Worm (Caenorhabditis elegans) whole organism, L1 larva: ENCODE results near the gene nhx-9.

Experiments used
- C04F5.9 ChIP-seq: sonication (generic microtip); optimal IDR thresholded peaks from 2 replicates; lab custom pipeline; 2016; ENCODE audit warnings: missing genetic modification characterization, missing compliant biosample characterization
- C16A3.4 ChIP-seq: fragments of 150-350 bp; optimal IDR thresholded peaks from 2 replicates; lab custom pipeline; 2014; ENCODE audit warnings: missing biosample characterization, missing genetic modification characterization
- C34B4.2 ChIP-seq: sonication (generic microtip); optimal IDR thresholded peaks from 2 replicates; lab custom pipeline; 2017; ENCODE audit warnings: mild to moderate bottlenecking, missing genetic modification characterization, missing compliant biosample characterization
- F16B12.6 ChIP-seq: fragments of 150-350 bp; optimal IDR thresholded peaks from 2 replicates; lab custom pipeline; 2014; ENCODE audit warnings: missing biosample characterization, missing genetic modification characterization
- Y116A8C.19 ChIP-seq: sonication (generic microtip); optimal IDR thresholded peaks from 2 replicates; lab custom pipeline; 2016; ENCODE audit warnings: missing compliant biosample characterization, missing genetic modification characterization, borderline replicate concordance
- aha-1 ChIP-seq: fragments of 150-350 bp; optimal IDR thresholded peaks from 2 replicates; lab custom pipeline; 2014; ENCODE audit warnings: missing biosample characterization, missing genetic modification characterization
- alr-1 ChIP-seq: fragments of 200-800 bp; sonication (Bioruptor generic); optimal IDR thresholded peaks from 2 replicates; lab custom pipeline; 2018; ENCODE audit warnings: borderline replicate concordance, mild to moderate bottlenecking, missing genetic modification characterization, missing compliant biosample characterization
- blmp-1 ChIP-seq: fragments of 150-350 bp; optimal IDR thresholded peaks from 2 replicates; lab custom pipeline; 2014; ENCODE audit warnings: missing biosample characterization, missing genetic modification characterization
- ceh-63 ChIP-seq: fragments of 200-800 bp; sonication (Bioruptor generic); optimal IDR thresholded peaks from 2 replicates; lab custom pipeline; 2018; ENCODE audit warnings: mild to moderate bottlenecking, missing genetic modification characterization, missing compliant biosample characterization
- ceh-88 ChIP-seq: fragments of 200-800 bp; sonication (Bioruptor generic); IDR thresholded peaks from 2 replicates; pipeline ENCODE4 v1.3.6; 2022; ENCODE audit warnings: missing genetic modification characterization, missing compliant biosample characterization
- dpl-1 ChIP-seq, 3 experiments: fragments of 150-350 bp in 2 of 3; sonication (generic microtip) in 1 of 3; optimal IDR thresholded peaks; 2 replicates each; lab custom pipeline; 2014 to 2017; ENCODE audit warnings: missing biosample characterization in 3 of 3, missing genetic modification characterization in 3 of 3, missing genetic modification reagents in 3 of 3
- egl-13 ChIP-seq: sonication (generic microtip); optimal IDR thresholded peaks from 2 replicates; lab custom pipeline; 2016; ENCODE audit warnings: missing genotype, missing genetic modification reagents, missing genetic modification characterization, missing compliant biosample characterization
- egl-27 ChIP-seq, 2 experiments: fragments of 150-350 bp in 1 of 2; sonication (generic microtip); optimal IDR thresholded peaks; 3 replicates each; lab custom pipeline; 2017 to 2018; ENCODE audit warnings: missing biosample characterization in 2 of 2, missing genetic modification characterization in 2 of 2, missing genetic modification reagents in 2 of 2
- ets-5 ChIP-seq: fragments of 200-800 bp; sonication (Bioruptor generic); IDR thresholded peaks from 2 replicates; pipeline ENCODE4 v1.3.6; 2022; ENCODE audit warnings: missing genetic modification characterization, missing compliant biosample characterization
- fkh-10 ChIP-seq: sonication (generic microtip); optimal IDR thresholded peaks from 2 replicates; lab custom pipeline; 2017; ENCODE audit warnings: missing biosample characterization, missing genetic modification reagents, missing genetic modification characterization
- fkh-4 ChIP-seq: sonication (generic microtip); optimal IDR thresholded peaks from 2 replicates; lab custom pipeline; 2016; ENCODE audit warnings: missing compliant biosample characterization, missing genetic modification characterization, borderline replicate concordance
- fkh-8 ChIP-seq: sonication (generic microtip); optimal IDR thresholded peaks from 2 replicates; lab custom pipeline; 2016; ENCODE audit warnings: mild to moderate bottlenecking, missing genetic modification characterization, missing compliant biosample characterization
- fos-1 ChIP-seq: fragments of 150-350 bp; optimal IDR thresholded peaks from 2 replicates; lab custom pipeline; 2014; ENCODE audit warnings: missing biosample characterization, missing genetic modification characterization
- grh-1 ChIP-seq: fragments of 200-800 bp; sonication (Bioruptor generic); IDR thresholded peaks from 2 replicates; pipeline ENCODE4 v1.3.6; 2022; ENCODE audit warnings: missing genetic modification reagents, missing genetic modification characterization, missing compliant biosample characterization
- hlh-17 ChIP-seq: fragments of 200-800 bp; sonication (Bioruptor generic); optimal IDR thresholded peaks from 2 replicates; lab custom pipeline; 2018; ENCODE audit warnings: missing genetic modification characterization, mild to moderate bottlenecking, missing compliant biosample characterization, moderate library complexity, borderline replicate concordance
- hlh-4 ChIP-seq: sonication (generic microtip); optimal IDR thresholded peaks from 2 replicates; lab custom pipeline; 2016; ENCODE audit warnings: mild to moderate bottlenecking, missing genetic modification characterization, missing compliant biosample characterization
- hpl-2 ChIP-seq: fragments of 150-350 bp; optimal IDR thresholded peaks from 2 replicates; lab custom pipeline; 2014; ENCODE audit warnings: missing biosample characterization, missing genetic modification reagents, missing genetic modification characterization
- irx-1 ChIP-seq: sonication (generic microtip); optimal IDR thresholded peaks from 2 replicates; lab custom pipeline; 2016; ENCODE audit warnings: missing genetic modification characterization, missing compliant biosample characterization
- isw-1 ChIP-seq: fragments of 200-800 bp; sonication (Bioruptor generic); IDR thresholded peaks from 2 replicates; pipeline ENCODE4 v1.3.6; 2022; ENCODE audit warnings: missing genetic modification characterization, missing compliant biosample characterization
- jun-1 ChIP-seq: fragments of 150-350 bp; optimal IDR thresholded peaks from 2 replicates; lab custom pipeline; 2014; ENCODE audit warnings: missing biosample characterization, missing genetic modification reagents, missing genetic modification characterization
- lin-13 ChIP-seq: fragments of 150-350 bp; optimal IDR thresholded peaks from 2 replicates; lab custom pipeline; 2014; ENCODE audit warnings: missing biosample characterization, missing genetic modification reagents, missing genetic modification characterization
- lin-14 ChIP-seq: fragments of 200-800 bp; sonication (Bioruptor generic); optimal IDR thresholded peaks from 2 replicates; lab custom pipeline; 2018; ENCODE audit warnings: mild to moderate bottlenecking, missing genetic modification characterization, moderate library complexity, missing compliant biosample characterization
- lin-15B ChIP-seq: fragments of 150-350 bp; sonication (generic microtip); optimal IDR thresholded peaks from 3 replicates; lab custom pipeline; 2014; ENCODE audit warnings: missing biosample characterization, missing genetic modification characterization
- lin-35 ChIP-seq, 2 experiments: fragments of 150-350 bp; optimal IDR thresholded peaks; 2 replicates each; lab custom pipeline; 2014; ENCODE audit warnings: missing biosample characterization in 2 of 2, missing genetic modification characterization in 2 of 2, missing genetic modification reagents in 2 of 2
- lir-3 ChIP-seq: sonication (generic microtip); optimal IDR thresholded peaks from 2 replicates; lab custom pipeline; 2016; ENCODE audit warnings: mild to moderate bottlenecking, missing genetic modification characterization, moderate library complexity, missing compliant biosample characterization; ENCODE audit not compliant: poor library complexity
- lsy-2 ChIP-seq, 2 experiments: fragments of 150-350 bp; optimal IDR thresholded peaks; 2 replicates each; lab custom pipeline; 2014; ENCODE audit warnings: missing biosample characterization in 2 of 2, missing genetic modification characterization in 2 of 2
- mef-2 ChIP-seq: fragments of 150-350 bp; optimal IDR thresholded peaks from 2 replicates; lab custom pipeline; 2014; ENCODE audit warnings: missing biosample characterization, missing genetic modification characterization
- nhr-20 ChIP-seq: sonication (generic microtip); optimal IDR thresholded peaks from 2 replicates; lab custom pipeline; 2016; ENCODE audit warnings: mild to moderate bottlenecking, missing genetic modification characterization, missing compliant biosample characterization
- nhr-237 ChIP-seq: fragments of 150-350 bp; optimal IDR thresholded peaks from 2 replicates; lab custom pipeline; 2014; ENCODE audit warnings: missing biosample characterization, missing genetic modification characterization
- nhr-71 ChIP-seq: sonication (generic microtip); optimal IDR thresholded peaks from 2 replicates; lab custom pipeline; 2016; ENCODE audit warnings: mild to moderate bottlenecking, missing genetic modification characterization, moderate library complexity, missing compliant biosample characterization
- nhr-76 ChIP-seq: sonication (generic microtip); optimal IDR thresholded peaks from 2 replicates; lab custom pipeline; 2017; ENCODE audit warnings: missing biosample characterization, missing genetic modification characterization
- nhr-77 ChIP-seq: fragments of 150-350 bp; optimal IDR thresholded peaks from 2 replicates; lab custom pipeline; 2014; ENCODE audit warnings: missing biosample characterization, missing genetic modification characterization
- nhr-90 ChIP-seq: sonication (generic microtip); optimal IDR thresholded peaks from 2 replicates; lab custom pipeline; 2016; ENCODE audit warnings: mild to moderate bottlenecking, missing genetic modification characterization, missing compliant biosample characterization; ENCODE audit not compliant: poor library complexity
- pag-3 ChIP-seq: sonication (generic microtip); optimal IDR thresholded peaks from 2 replicates; lab custom pipeline; 2017; ENCODE audit warnings: missing genetic modification characterization, mild to moderate bottlenecking, missing compliant biosample characterization, antibody characterized with exemption, borderline replicate concordance; ENCODE audit not compliant: insufficient read depth
- pax-3 ChIP-seq: fragments of 200-800 bp; sonication (Bioruptor generic); optimal IDR thresholded peaks from 2 replicates; lab custom pipeline; 2018; ENCODE audit warnings: mild to moderate bottlenecking, missing genetic modification characterization, moderate library complexity, missing compliant biosample characterization
- rnt-1 ChIP-seq: sonication (generic microtip); optimal IDR thresholded peaks from 2 replicates; lab custom pipeline; 2016; ENCODE audit warnings: mild to moderate bottlenecking, missing genetic modification characterization, moderate library complexity, missing compliant biosample characterization
- sox-4 ChIP-seq: sonication (generic microtip); optimal IDR thresholded peaks from 2 replicates; lab custom pipeline; 2016; ENCODE audit warnings: missing genetic modification characterization, missing compliant biosample characterization
- sptf-1 ChIP-seq: fragments of 150-350 bp; optimal IDR thresholded peaks from 2 replicates; lab custom pipeline; 2014; ENCODE audit warnings: missing biosample characterization, missing genetic modification characterization
- tlp-1 ChIP-seq: fragments of 150-350 bp; optimal IDR thresholded peaks from 2 replicates; lab custom pipeline; 2014; ENCODE audit warnings: missing biosample characterization, missing genetic modification characterization
- unc-30 ChIP-seq: sonication (generic microtip); optimal IDR thresholded peaks from 2 replicates; lab custom pipeline; 2017; ENCODE audit warnings: missing biosample characterization, missing genetic modification characterization
- unc-62 ChIP-seq: fragments of 150-350 bp; optimal IDR thresholded peaks from 2 replicates; lab custom pipeline; 2014; ENCODE audit warnings: missing biosample characterization, missing genetic modification reagents, missing genetic modification characterization
- unc-86 ChIP-seq: sonication (generic microtip); optimal IDR thresholded peaks from 2 replicates; lab custom pipeline; 2016; ENCODE audit warnings: missing genetic modification characterization, missing compliant biosample characterization
- unc-98 ChIP-seq: fragments of 200-800 bp; sonication (Bioruptor generic); IDR thresholded peaks from 2 replicates; pipeline ENCODE4 v1.3.6; 2022; ENCODE audit warnings: missing genetic modification characterization, missing compliant biosample characterization
- vab-15 ChIP-seq: sonication (generic microtip); optimal IDR thresholded peaks from 2 replicates; lab custom pipeline; 2017; ENCODE audit warnings: missing genotype, mild to moderate bottlenecking, missing genetic modification characterization, missing compliant biosample characterization
- xbp-1 ChIP-seq: sonication (generic microtip); optimal IDR thresholded peaks from 2 replicates; lab custom pipeline; 2016; ENCODE audit warnings: missing genetic modification characterization, missing compliant biosample characterization
- ztf-11 ChIP-seq, 2 experiments: sonication (generic microtip); optimal IDR thresholded peaks; 2 replicates each; lab custom pipeline; 2016 to 2017; ENCODE audit warnings: missing genetic modification characterization in 2 of 2, missing biosample characterization in 1 of 2, missing compliant biosample characterization in 1 of 2
- ztf-4 ChIP-seq: fragments of 150-350 bp; optimal IDR thresholded peaks from 2 replicates; lab custom pipeline; 2014; ENCODE audit warnings: missing biosample characterization, missing genetic modification characterization

The nhx-9 gene

ce11 chrIV:11952612-11953299 is 22.1 kb downstream of the nhx-9 start, which contains the start of gene gdh-1 (continued):
- TF ChIP-seq irx-1 (tag; lab: Kevin White, UChicago) (no peak), lin-14 (GFP tag; lab: Kevin White, UChicago) (no peak), nhr-237 (no peak), jun-1 (tag; lab: Kevin White, UChicago) (peak; percentile 3), mef-2 (tag; lab: Kevin White, UChicago) (no peak), ztf-11 (tag; optimal IDR thresholded peaks at IDR 0.05; lab: Kevin White, UChicago) (no peak), isw-1 (GFP tag; lab: Robert Waterston, UW) (no peak), pax-3 (tag; lab: Kevin White, UChicago) (no peak), lir-3 (tag; lab: Kevin White, UChicago) (no peak), lsy-2 (tag; optimal IDR thresholded peaks at IDR 0.05; lab: Kevin White, UChicago) (peak in 1 of 2 experiments; percentile 28), rnt-1 (tag; lab: Kevin White, UChicago) (peak; percentile 71), fkh-4 (tag; lab: Kevin White, UChicago) (no peak), nhr-90 (tag; lab: Kevin White, UChicago) (no peak), nhr-20 (tag; lab: Kevin White, UChicago) (peak; percentile 73), nhr-77 (tag; lab: Kevin White, UChicago) (peak; percentile 62), aha-1 (tag; lab: Kevin White, UChicago) (no peak), xbp-1 (tag; lab: Kevin White, UChicago) (peak; percentile 21), fos-1 (tag; lab: Kevin White, UChicago) (peak; percentile 39), ets-5 (GFP tag; lab: Robert Waterston, UW) (no peak), unc-30 (tag; lab: Kevin White, UChicago) (no peak), unc-86 (tag; lab: Kevin White, UChicago) (no peak), sptf-1 (no peak), sox-4 (tag; lab: Kevin White, UChicago) (no peak), fkh-8 (no peak), ceh-88 (GFP tag; lab: Robert Waterston, UW) (no peak), alr-1 (tag; lab: Kevin White, UChicago) (no peak), hlh-4 (no peak), pag-3 (tag; lab: Kevin White, UChicago) (no peak), hlh-17 (GFP tag; lab: Kevin White, UChicago) (no peak), lin-13 (GFP tag; lab: Kevin White, UChicago) (no peak), nhr-71 (tag; lab: Kevin White, UChicago) (peak; percentile 74), F16B12.6 (no peak), unc-98 (no peak), lin-35 (GFP tag; optimal IDR thresholded peaks at IDR 0.05; lab: Kevin White, UChicago) (peak; percentile 9 to 33), Y116A8C.19 (no peak), lin-15B (tag; lab: Kevin White, UChicago) (no peak), grh-1 (no peak), tlp-1 (tag; lab: Kevin White, UChicago) (no peak), nhr-76 (tag; lab: Kevin White, UChicago) (no peak), egl-27 (tag; optimal IDR thresholded peaks at IDR 0.05; lab: Kevin White, UChicago) (no peak), blmp-1 (tag; lab: Kevin White, UChicago) (peak; percentile 40), unc-62 (GFP tag; lab: Kevin White, UChicago) (no peak), dpl-1 (GFP tag; optimal IDR thresholded peaks at IDR 0.05; lab: Kevin White, UChicago) (peak in 2 of 3 experiments; percentile 21 to 44), egl-13 (tag; lab: Kevin White, UChicago) (no peak), fkh-10 (GFP tag; lab: Kevin White, UChicago) (no peak), ztf-4 (no peak), C04F5.9 (no peak), ceh-63 (GFP tag; lab: Kevin White, UChicago) (no peak), vab-15 (no peak), C16A3.4 (tag; lab: Kevin White, UChicago) (no peak), C34B4.2 (tag; lab: Kevin White, UChicago) (no peak), hpl-2 (GFP tag; lab: Kevin White, UChicago) (no peak)
